Worm (Caenorhabditis elegans) whole organism, L2 larva: ENCODE data around the gene sec-10.

ENCODE experiments used
- C34F6.9 ChIP-seq: fragments of 150-350 bp; optimal IDR thresholded peaks from 2 replicates; lab custom pipeline; 2014; ENCODE audit warnings: missing biosample characterization, missing genetic modification characterization
- R02D3.7 ChIP-seq: fragments of 150-350 bp; optimal IDR thresholded peaks from 2 replicates; lab custom pipeline; 2014; ENCODE audit warnings: missing biosample characterization, missing genetic modification characterization
- Y55F3AM.14 ChIP-seq: fragments of 200-800 bp; sonication (Bioruptor generic); optimal IDR thresholded peaks from 2 replicates; lab custom pipeline; 2018; ENCODE audit warnings: mild to moderate bottlenecking, missing genetic modification characterization, missing compliant biosample characterization
- ZK546.5 ChIP-seq: sonication (generic microtip); optimal IDR thresholded peaks from 2 replicates; lab custom pipeline; 2017; ENCODE audit warnings: missing biosample characterization, missing genetic modification characterization
- alr-1 ChIP-seq: fragments of 150-350 bp; optimal IDR thresholded peaks from 2 replicates; lab custom pipeline; 2014; ENCODE audit warnings: missing biosample characterization, missing genetic modification characterization
- aly-2 ChIP-seq: fragments of 150-350 bp; optimal IDR thresholded peaks from 2 replicates; lab custom pipeline; 2014; ENCODE audit warnings: missing biosample characterization, missing genetic modification characterization
- ama-1 ChIP-seq: fragments of 150-350 bp; optimal IDR thresholded peaks from 2 replicates; lab custom pipeline; 2018; ENCODE audit warnings: inconsistent platforms
- blmp-1 ChIP-seq: sonication (generic microtip); optimal IDR thresholded peaks from 2 replicates; lab custom pipeline; 2017; ENCODE audit warnings: missing genetic modification characterization, mild to moderate bottlenecking, missing compliant biosample characterization, antibody characterized with exemption, moderate library complexity; ENCODE audit not compliant: insufficient read depth
- ceh-82 ChIP-seq: fragments of 150-350 bp; optimal IDR thresholded peaks from 2 replicates; lab custom pipeline; 2014; ENCODE audit warnings: missing biosample characterization, missing genetic modification characterization
- crh-2 ChIP-seq: sonication (generic microtip); optimal IDR thresholded peaks from 2 replicates; lab custom pipeline; 2017; ENCODE audit warnings: missing biosample characterization, missing genetic modification characterization
- dmd-4 ChIP-seq: sonication (generic microtip); optimal IDR thresholded peaks from 2 replicates; lab custom pipeline; 2017; ENCODE audit warnings: missing biosample characterization, missing genetic modification characterization
- egl-27 ChIP-seq: sonication (generic microtip); optimal IDR thresholded peaks from 3 replicates; lab custom pipeline; 2017; ENCODE audit warnings: missing biosample characterization, missing genetic modification reagents, missing genetic modification characterization
- elt-1 ChIP-seq: fragments of 150-350 bp; optimal IDR thresholded peaks from 2 replicates; lab custom pipeline; 2014; ENCODE audit warnings: missing biosample characterization, missing genetic modification characterization
- elt-3 ChIP-seq: sonication (generic microtip); optimal IDR thresholded peaks from 2 replicates; lab custom pipeline; 2017; ENCODE audit warnings: missing biosample characterization, missing genetic modification characterization
- fos-1 ChIP-seq: fragments of 150-350 bp; optimal IDR thresholded peaks from 2 replicates; lab custom pipeline; 2014; ENCODE audit warnings: missing biosample characterization, missing genetic modification characterization
- lin-11 ChIP-seq: fragments of 150-350 bp; sonication (generic microtip); optimal IDR thresholded peaks from 2 replicates; lab custom pipeline; 2014; ENCODE audit warnings: missing biosample characterization, missing genetic modification characterization, inconsistent platforms, mixed read lengths
- lin-13 ChIP-seq: fragments of 150-350 bp; optimal IDR thresholded peaks from 2 replicates; lab custom pipeline; 2014; ENCODE audit warnings: missing biosample characterization, missing genetic modification reagents, missing genetic modification characterization
- lin-39 ChIP-seq: fragments of 150-350 bp; optimal IDR thresholded peaks from 2 replicates; lab custom pipeline; 2014; ENCODE audit warnings: missing biosample characterization, missing genetic modification reagents, missing genetic modification characterization
- lsy-2 ChIP-seq, 2 experiments: fragments of 150-350 bp in 1 of 2; sonication (generic microtip) in 1 of 2; optimal IDR thresholded peaks; 2 replicates each; lab custom pipeline; 2014 to 2017; ENCODE audit warnings: missing biosample characterization in 2 of 2, missing genetic modification characterization in 2 of 2
- mdl-1 ChIP-seq, 2 experiments: fragments of 150-350 bp in 1 of 2; sonication (generic microtip) in 1 of 2; optimal IDR thresholded peaks; 2 replicates each; lab custom pipeline; 2017; ENCODE audit warnings: missing biosample characterization in 2 of 2, missing genetic modification characterization in 2 of 2
- nhr-10 ChIP-seq: sonication (generic microtip); optimal IDR thresholded peaks from 2 replicates; lab custom pipeline; 2017; ENCODE audit warnings: missing biosample characterization, missing genetic modification characterization
- nhr-11 ChIP-seq: fragments of 150-350 bp; optimal IDR thresholded peaks from 2 replicates; lab custom pipeline; 2014; ENCODE audit warnings: missing biosample characterization, missing genetic modification characterization
- nhr-12 ChIP-seq: fragments of 150-350 bp; optimal IDR thresholded peaks from 2 replicates; lab custom pipeline; 2014; ENCODE audit warnings: missing biosample characterization, missing genetic modification characterization
- nhr-21 ChIP-seq: fragments of 150-350 bp; optimal IDR thresholded peaks from 2 replicates; lab custom pipeline; 2014; ENCODE audit warnings: missing biosample characterization, missing genetic modification characterization
- nhr-237 ChIP-seq: fragments of 150-350 bp; optimal IDR thresholded peaks from 2 replicates; lab custom pipeline; 2014; ENCODE audit warnings: missing biosample characterization, missing genetic modification characterization
- nhr-25 ChIP-seq: fragments of 150-350 bp; sonication (generic microtip); optimal IDR thresholded peaks from 3 replicates; lab custom pipeline; 2014; ENCODE audit warnings: missing biosample characterization, missing genetic modification characterization
- nhr-6 ChIP-seq: fragments of 150-350 bp; optimal IDR thresholded peaks from 2 replicates; lab custom pipeline; 2014; ENCODE audit warnings: missing biosample characterization, missing genetic modification characterization
- peb-1 ChIP-seq: fragments of 150-350 bp; optimal IDR thresholded peaks from 2 replicates; lab custom pipeline; 2014; ENCODE audit warnings: missing biosample characterization, missing genetic modification characterization
- sem-4 ChIP-seq: fragments of 150-350 bp; optimal IDR thresholded peaks from 2 replicates; lab custom pipeline; 2014; ENCODE audit warnings: missing biosample characterization, missing genetic modification reagents, missing genetic modification characterization
- skn-1 ChIP-seq: sonication (generic microtip); optimal IDR thresholded peaks from 2 replicates; lab custom pipeline; 2017; ENCODE audit warnings: missing biosample characterization, missing genetic modification characterization
- sma-3 ChIP-seq: sonication (generic microtip); optimal IDR thresholded peaks from 2 replicates; lab custom pipeline; 2016; ENCODE audit warnings: missing genetic modification reagents, missing genetic modification characterization, missing compliant biosample characterization
- sma-9 ChIP-seq, 2 experiments: fragments of 150-350 bp in 1 of 2; sonication (generic microtip) in 1 of 2; optimal IDR thresholded peaks; 2 replicates each; lab custom pipeline; 2014 to 2016; ENCODE audit warnings: missing genetic modification characterization in 2 of 2, mild to moderate bottlenecking in 1 of 2, missing biosample characterization in 1 of 2, missing compliant biosample characterization in 1 of 2, missing genetic modification reagents in 1 of 2, moderate library complexity in 1 of 2
- snpc-4 ChIP-seq: fragments of 150-350 bp; optimal IDR thresholded peaks from 2 replicates; lab custom pipeline; 2014; ENCODE audit warnings: missing biosample characterization, missing genetic modification characterization
- unc-39 ChIP-seq: fragments of 150-350 bp; optimal IDR thresholded peaks from 2 replicates; lab custom pipeline; 2014; ENCODE audit warnings: missing biosample characterization, missing genetic modification characterization
- unc-62 ChIP-seq: fragments of 150-350 bp; optimal IDR thresholded peaks from 2 replicates; lab custom pipeline; 2014; ENCODE audit warnings: missing biosample characterization, missing genetic modification reagents, missing genetic modification characterization
- zag-1 ChIP-seq: fragments of 150-350 bp; optimal IDR thresholded peaks from 2 replicates; lab custom pipeline; 2014; ENCODE audit warnings: missing biosample characterization, missing genetic modification characterization
- ztf-11 ChIP-seq: sonication (generic microtip); optimal IDR thresholded peaks from 2 replicates; lab custom pipeline; 2017; ENCODE audit warnings: missing biosample characterization, missing genetic modification characterization
- ztf-4 ChIP-seq: fragments of 150-350 bp; optimal IDR thresholded peaks from 2 replicates; lab custom pipeline; 2014; ENCODE audit warnings: missing biosample characterization, missing genetic modification characterization

The sec-10 gene

ce11 chrIV:7754114-7754513, 28.2 kb downstream of the sec-10 start:
- no peak for TF ChIP-seq ZK546.5 (tag; lab: Kevin White, UChicago)
- no peak for TF ChIP-seq sem-4 (tag; lab: Kevin White, UChicago)
- TF ChIP-seq mdl-1 (tag; optimal IDR thresholded peaks at IDR 0.05; lab: Kevin White, UChicago): no peak
- TF ChIP-seq ztf-4: no peak
- TF ChIP-seq R02D3.7 (tag; lab: Kevin White, UChicago): no peak
- TF ChIP-seq ceh-82 (tag; lab: Kevin White, UChicago): no peak
- no peak for TF ChIP-seq egl-27 (tag; lab: Kevin White, UChicago)
- no peak for TF ChIP-seq aly-2
- TF ChIP-seq alr-1 (tag; lab: Kevin White, UChicago): no peak
- no peak for TF ChIP-seq sma-9 (GFP tag; optimal IDR thresholded peaks at IDR 0.05; lab: Kevin White, UChicago)
- no peak for TF ChIP-seq sma-9 (tag; optimal IDR thresholded peaks at IDR 0.05; lab: Kevin White, UChicago)
- no peak for TF ChIP-seq sma-3 (GFP tag; lab: Kevin White, UChicago)
- no peak for TF ChIP-seq unc-39
- TF ChIP-seq nhr-10: no peak

DNA sequence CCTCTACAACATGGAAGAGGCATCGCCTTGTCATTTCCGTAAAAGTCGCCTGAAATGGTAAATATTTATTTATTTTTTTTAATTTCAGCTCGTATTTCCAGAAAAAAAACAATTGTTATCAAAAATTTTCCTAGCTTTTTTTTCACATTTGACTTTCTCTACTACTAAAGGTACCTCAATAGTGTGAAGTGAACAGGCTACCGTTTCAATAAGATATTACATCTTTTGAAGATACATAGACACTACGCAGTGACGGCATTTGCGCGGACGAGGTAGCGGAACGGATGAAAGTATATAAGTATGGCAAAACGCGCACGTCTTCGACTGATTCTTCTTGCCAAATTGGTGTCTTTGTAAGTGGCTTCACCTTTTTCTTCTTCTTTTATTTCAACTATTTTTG, 29.2 kb downstream of the sec-10 start, which contains the start of gene col-14:
Gene col-14, plus strand, starts transcription at position 301 of the 400 bp plus-strand sequence.
- TF ChIP-seq alr-1 (tag; lab: Kevin White, UChicago): no peak
- no peak for TF ChIP-seq lin-13 (GFP tag; lab: Kevin White, UChicago)
- TF ChIP-seq ama-1 (lab: Kevin White, UChicago): no peak

ce11 chrIV:7747838-7748237, 34.5 kb downstream of the sec-10 start, which contains the start of gene klo-1:
klo-1 (minus strand) TSS chrIV:7748225.
- TF ChIP-seq C34F6.9 (tag; lab: Kevin White, UChicago) (no peak), lin-11 (tag; lab: Kevin White, UChicago) (no peak), sma-9 (GFP tag; optimal IDR thresholded peaks at IDR 0.05; lab: Kevin White, UChicago) (peak; percentile 38), sma-9 (tag; optimal IDR thresholded peaks at IDR 0.05; lab: Kevin White, UChicago) (no peak), unc-62 (GFP tag; lab: Kevin White, UChicago) (no peak), lsy-2 (tag; optimal IDR thresholded peaks at IDR 0.05; lab: Kevin White, UChicago) (no peak), crh-2 (tag; lab: Kevin White, UChicago) (peak; percentile 54), peb-1 (no peak), skn-1 (no peak), lin-39 (tag; lab: Kevin White, UChicago) (no peak), nhr-21 (tag; lab: Kevin White, UChicago) (no peak), ztf-11 (tag; lab: Kevin White, UChicago) (no peak), ceh-82 (tag; lab: Kevin White, UChicago) (no peak), dmd-4 (tag; lab: Kevin White, UChicago) (no peak), elt-1 (no peak), nhr-237 (tag; lab: Kevin White, UChicago) (no peak), elt-3 (tag; lab: Kevin White, UChicago) (no peak), nhr-11 (tag; lab: Kevin White, UChicago) (no peak), ama-1 (lab: Kevin White, UChicago) (no peak), fos-1 (peak; percentile 83)

- no peak for TF ChIP-seq Y55F3AM.14
- no peak for TF ChIP-seq nhr-12 (tag; lab: Kevin White, UChicago)
- TF ChIP-seq egl-27 (tag; lab: Kevin White, UChicago): no peak
- no peak for TF ChIP-seq zag-1 (tag; lab: Kevin White, UChicago)
- TF ChIP-seq unc-62 (GFP tag; lab: Kevin White, UChicago): no peak
- no peak for TF ChIP-seq ZK546.5 (tag; lab: Kevin White, UChicago)
- no peak for TF ChIP-seq nhr-25 (tag; lab: Kevin White, UChicago)
Measured at ce11 chrIV:7743539-7743938, 38.8 kb downstream of the sec-10 start, which contains the start of gene npr-35. npr-35 (plus strand) TSS chrIV:7743839.

DNA sequence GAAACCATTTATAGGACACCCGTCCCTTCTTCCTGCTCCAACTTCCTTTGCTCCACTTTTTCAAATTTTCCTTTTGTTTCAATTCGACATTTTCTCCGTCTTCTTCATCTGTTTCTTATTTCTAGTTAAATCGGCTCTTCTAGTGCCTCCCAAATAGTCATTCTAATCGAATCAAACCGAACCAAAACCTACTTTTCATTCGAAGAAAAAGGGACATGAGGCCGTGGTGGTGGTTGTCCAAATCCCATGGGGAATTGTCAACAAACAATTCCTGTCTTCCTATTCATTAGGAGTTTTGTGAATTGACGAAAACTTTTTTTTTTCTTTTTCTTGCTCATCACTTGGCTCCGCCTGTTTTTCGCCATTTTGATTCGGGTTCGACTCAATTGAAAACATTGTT, 45.7 kb downstream of the sec-10 start:
- TF ChIP-seq nhr-12 (tag; lab: Kevin White, UChicago) (no peak), snpc-4 (no peak), blmp-1 (tag; lab: Kevin White, UChicago) (no peak), zag-1 (tag; lab: Kevin White, UChicago) (no peak), sma-3 (GFP tag; lab: Kevin White, UChicago) (no peak), nhr-21 (tag; lab: Kevin White, UChicago) (no peak), alr-1 (tag; lab: Kevin White, UChicago) (no peak), egl-27 (tag; lab: Kevin White, UChicago) (no peak), nhr-11 (tag; lab: Kevin White, UChicago) (no peak), nhr-6 (tag; lab: Kevin White, UChicago) (no peak)
